Fruit fly (Drosophila melanogaster): Measurements from ENCODE around the gene CG18858.

DNA sequence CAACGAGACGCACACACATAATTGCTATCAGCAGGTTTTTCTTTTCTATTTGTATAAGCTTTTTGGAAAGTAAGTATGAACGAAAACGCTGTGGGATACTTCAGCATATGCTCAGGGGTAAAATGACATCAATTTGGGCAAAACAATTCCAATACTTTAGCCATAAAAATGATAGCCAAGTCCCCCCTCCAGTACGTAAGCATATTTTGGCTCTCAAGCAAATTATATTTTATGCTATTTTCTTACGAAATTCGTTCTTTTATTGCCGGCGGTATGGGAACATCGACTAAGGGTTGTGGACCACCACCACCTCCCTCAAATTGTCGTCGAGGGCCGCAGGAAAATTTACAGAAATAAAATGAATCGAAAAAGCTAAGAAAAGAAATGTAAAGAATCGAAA, 14.4 kb upstream of the CG18858 start, which contains the start of gene CG43233:
- TF ChIP-seq h (optimal IDR thresholded peaks at IDR 0.05) (no peak), Sin3A (optimal IDR thresholded peaks at IDR 0.05) (no peak), Myc (optimal IDR thresholded peaks at IDR 0.05) (no peak)
